Fruit fly (Drosophila melanogaster) whole organism, pupa: ENCODE measurements around the gene CG2124.

Experiments used
- CG10348 ChIP-seq: fragments of 200-800 bp; sonication (Bioruptor generic); IDR thresholded peaks from 2 replicates; pipeline ENCODE4 v1.3.6; 2022; ENCODE audit warnings: missing biosample characterization, missing genetic modification characterization
- CG12605 ChIP-seq: fragments of 200-800 bp; sonication (Bioruptor generic); IDR thresholded peaks from 2 replicates; pipeline ENCODE4 v1.3.6; 2022; ENCODE audit warnings: missing biosample characterization, missing genetic modification characterization
- CG13204 ChIP-seq: fragments of 200-800 bp; sonication (Bioruptor generic); optimal IDR thresholded peaks from 2 replicates; lab custom pipeline; 2018; ENCODE audit warnings: missing biosample characterization, mild to moderate bottlenecking, missing genetic modification characterization, moderate library complexity
- CG14655 ChIP-seq: fragments of 200-800 bp; sonication (Bioruptor generic); optimal IDR thresholded peaks from 3 replicates; lab custom pipeline; 2017; ENCODE audit warnings: mild to moderate bottlenecking, missing biosample characterization, missing genetic modification reagents, missing genetic modification characterization
- CG15710 ChIP-seq: fragments of 200-800 bp; sonication (Bioruptor generic); optimal IDR thresholded peaks from 2 replicates; lab custom pipeline; 2018; ENCODE audit warnings: missing biosample characterization, mild to moderate bottlenecking, missing genetic modification characterization, moderate library complexity
- CG17806 ChIP-seq: fragments of 200-800 bp; sonication (Bioruptor generic); optimal IDR thresholded peaks from 2 replicates; lab custom pipeline; 2018; ENCODE audit warnings: missing biosample characterization, mild to moderate bottlenecking, missing genetic modification characterization, moderate library complexity
- CG32121 ChIP-seq: fragments of 200-800 bp; sonication (Bioruptor generic); IDR thresholded peaks from 2 replicates; pipeline ENCODE4 v1.3.6; 2022; ENCODE audit warnings: missing biosample characterization, missing genetic modification characterization
- CG34367 ChIP-seq: fragments of 200-800 bp; sonication (Bioruptor generic); optimal IDR thresholded peaks from 2 replicates; lab custom pipeline; 2018; ENCODE audit warnings: missing biosample characterization, mild to moderate bottlenecking, missing genetic modification characterization
- CG4496 ChIP-seq: fragments of 200-800 bp; sonication (Bioruptor generic); IDR thresholded peaks from 3 replicates; pipeline ENCODE4 v1.3.6; 2022; ENCODE audit warnings: missing biosample characterization, missing genetic modification characterization
- CG8159 ChIP-seq: fragments of 200-800 bp; sonication (Bioruptor generic); optimal IDR thresholded peaks from 3 replicates; lab custom pipeline; 2018; ENCODE audit warnings: missing biosample characterization, mild to moderate bottlenecking, missing genetic modification characterization, moderate library complexity
- CG8301 ChIP-seq: fragments of 200-800 bp; sonication (Bioruptor generic); optimal IDR thresholded peaks from 2 replicates; lab custom pipeline; 2018; ENCODE audit warnings: missing biosample characterization, mild to moderate bottlenecking, missing genetic modification characterization
- CG9948 ChIP-seq: fragments of 200-800 bp; sonication (Bioruptor generic); optimal IDR thresholded peaks from 2 replicates; lab custom pipeline; 2018; ENCODE audit warnings: missing biosample characterization, mild to moderate bottlenecking, missing genetic modification characterization, moderate library complexity
- D1 ChIP-seq: fragments of 200-800 bp; sonication (Bioruptor generic); optimal IDR thresholded peaks from 2 replicates; lab custom pipeline; 2018; ENCODE audit warnings: missing biosample characterization, mild to moderate bottlenecking, missing genetic modification characterization, moderate library complexity
- EcR ChIP-seq: fragments of 200-800 bp; sonication (Bioruptor generic); optimal IDR thresholded peaks from 3 replicates; lab custom pipeline; 2019; ENCODE audit warnings: missing biosample characterization, missing genetic modification characterization, mild to moderate bottlenecking, moderate library complexity, missing genetic modification reagents
- Ets98B ChIP-seq: fragments of 200-800 bp; sonication (Bioruptor generic); IDR thresholded peaks from 2 replicates; pipeline ENCODE4 v1.3.6; 2022; ENCODE audit warnings: missing biosample characterization, missing genetic modification characterization
- Pif1A ChIP-seq: fragments of 200-800 bp; sonication (Bioruptor generic); optimal IDR thresholded peaks from 3 replicates; lab custom pipeline; 2016; ENCODE audit warnings: missing biosample characterization, missing genetic modification characterization
- Pif1B ChIP-seq: fragments of 200-800 bp; sonication (Bioruptor generic); optimal IDR thresholded peaks from 3 replicates; lab custom pipeline; 2016; ENCODE audit warnings: missing biosample characterization, missing genetic modification characterization
- Snoo ChIP-seq: fragments of 200-800 bp; sonication (Bioruptor generic); optimal IDR thresholded peaks from 3 replicates; lab custom pipeline; 2017; ENCODE audit warnings: missing biosample characterization, mild to moderate bottlenecking, missing genetic modification characterization, inconsistent platforms
- fd96Ca ChIP-seq: fragments of 200-800 bp; sonication (Bioruptor generic); IDR thresholded peaks from 3 replicates; pipeline ENCODE4 v1.3.6; 2022; ENCODE audit warnings: missing biosample characterization, missing genetic modification characterization
- gl ChIP-seq: fragments of 200-800 bp; sonication (Bioruptor generic); optimal IDR thresholded peaks from 2 replicates; lab custom pipeline; 2018; ENCODE audit warnings: missing biosample characterization, mild to moderate bottlenecking, missing genetic modification characterization
- rn ChIP-seq: fragments of 200-800 bp; sonication (Bioruptor generic); IDR thresholded peaks from 2 replicates; pipeline ENCODE4 v1.3.6; 2022; ENCODE audit warnings: missing biosample characterization, missing genetic modification characterization

CG2124 gene

DNA sequence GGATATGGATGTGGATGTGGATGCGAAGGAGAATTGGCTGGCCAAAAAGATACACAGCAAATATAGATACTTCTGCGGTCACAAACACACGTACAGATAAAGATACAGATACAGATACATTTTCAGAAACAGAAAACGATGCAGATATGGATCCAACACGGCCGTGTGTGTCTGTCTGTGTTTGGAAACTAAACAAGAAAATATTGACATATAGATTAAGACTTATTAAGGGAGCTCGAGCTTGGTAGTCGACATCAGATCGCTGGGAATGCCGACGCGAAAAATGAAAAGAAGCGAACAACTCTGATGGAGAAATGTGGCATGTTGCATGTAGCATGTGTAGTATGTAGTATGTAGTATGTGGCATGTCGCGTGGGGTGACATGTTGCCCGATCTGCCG, 13.9 kb upstream of the CG2124 start:
- TF ChIP-seq Snoo (no peak), CG34367 (tag; lab: Kevin White, UChicago) (peak; percentile 3)

DNA sequence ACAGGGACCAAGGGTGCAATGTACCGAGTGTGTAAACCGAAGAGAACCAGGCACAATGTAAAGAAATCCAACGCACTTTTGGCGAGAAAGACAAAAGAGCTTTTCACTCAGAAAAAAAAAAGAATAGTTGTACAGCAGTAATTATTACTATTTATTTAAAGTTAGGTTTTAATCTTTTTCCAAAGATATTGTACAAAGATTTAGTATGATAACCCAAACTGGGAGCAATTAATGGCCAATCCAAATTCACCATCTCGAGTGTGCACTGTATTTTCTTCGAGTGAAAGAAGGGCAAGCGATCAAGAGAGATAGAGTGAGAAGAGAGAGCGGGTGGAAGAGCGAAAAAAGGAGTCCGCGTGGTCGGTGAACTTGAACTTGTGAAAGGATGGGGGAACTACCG, 11.5 kb upstream of the CG2124 start:
- TF ChIP-seq CG34367 (tag; lab: Kevin White, UChicago) (peak; percentile 95), rn (GFP tag; lab: Robert Waterston, UW) (peak; percentile 74), CG15710 (peak; percentile 94), CG12605 (GFP tag; lab: Robert Waterston, UW) (peak; percentile 74), D1 (tag; lab: Kevin White, UChicago) (peak; percentile 66), EcR (GFP tag; lab: Kevin White, UChicago) (peak; percentile 99), Pif1B (GFP tag; lab: Kevin White, UChicago) (peak; percentile 94), Ets98B (GFP tag; lab: Robert Waterston, UW) (peak; percentile 62), CG10348 (no peak), CG17806 (peak; percentile 95), CG8159 (peak; percentile 94), gl (tag; lab: Kevin White, UChicago) (peak; percentile 74), CG8301 (tag; lab: Kevin White, UChicago) (peak; percentile 68), Pif1A (GFP tag; lab: Kevin White, UChicago) (peak; percentile 94), CG13204 (GFP tag; lab: Kevin White, UChicago) (peak; percentile 68), CG32121 (GFP tag; lab: Robert Waterston, UW) (peak; percentile 25; the same call in 1 of the 2 replicates), CG4496 (GFP tag; lab: Robert Waterston, UW) (peak; percentile 88), fd96Ca (GFP tag; lab: Robert Waterston, UW) (peak; percentile 79), CG14655 (GFP tag; lab: Kevin White, UChicago) (peak; percentile 70), CG9948 (tag; lab: Kevin White, UChicago) (peak; percentile 93), Snoo (peak; percentile 90)

DNA sequence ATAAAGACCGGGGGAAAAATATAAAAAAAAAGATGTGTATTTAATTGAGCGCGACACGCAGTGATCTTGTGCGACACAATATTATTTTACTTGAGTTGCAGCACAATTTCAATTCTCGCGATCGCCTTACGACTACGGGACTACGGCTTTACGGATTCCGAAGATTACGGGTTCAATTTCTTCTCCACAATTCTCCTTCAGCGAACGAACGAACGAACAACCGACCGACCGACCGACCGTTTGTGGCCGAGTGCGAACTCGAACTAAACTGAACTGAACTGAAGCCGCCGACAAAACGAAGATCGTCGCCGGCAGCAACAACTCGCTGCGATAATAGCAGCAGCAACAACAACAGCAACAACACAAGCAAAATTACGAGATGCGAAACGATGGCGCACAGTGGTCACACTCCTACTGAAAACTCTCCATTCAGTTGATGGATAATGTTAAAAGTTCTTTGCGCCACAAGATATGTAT, 10.7 kb upstream of the CG2124 start, which contains the start of gene spri:
Gene spri (minus strand): TSS at position 265 of the 477 bp plus-strand sequence.
- TF ChIP-seq Pif1B (GFP tag; lab: Kevin White, UChicago) (peak; percentile 18), fd96Ca (GFP tag; lab: Robert Waterston, UW) (peak; percentile 68; the same call in 2 of the 3 replicates), EcR (GFP tag; lab: Kevin White, UChicago) (peak; percentile 49), CG4496 (GFP tag; lab: Robert Waterston, UW) (peak; percentile 72), CG14655 (GFP tag; lab: Kevin White, UChicago) (peak; percentile 55), D1 (tag; lab: Kevin White, UChicago) (no peak), CG32121 (GFP tag; lab: Robert Waterston, UW) (peak; percentile 63), CG8159 (peak; percentile 58), gl (tag; lab: Kevin White, UChicago) (peak; percentile 77), CG9948 (tag; lab: Kevin White, UChicago) (peak; percentile 41), CG34367 (tag; lab: Kevin White, UChicago) (peak; percentile 67), CG10348 (no peak), CG8301 (tag; lab: Kevin White, UChicago) (peak; percentile 32), Snoo (no peak), CG15710 (peak; percentile 58), CG12605 (GFP tag; lab: Robert Waterston, UW) (peak; percentile 79), Ets98B (GFP tag; lab: Robert Waterston, UW) (peak; percentile 69; the same call in 1 of the 2 replicates), Pif1A (GFP tag; lab: Kevin White, UChicago) (peak; percentile 19), CG13204 (GFP tag; lab: Kevin White, UChicago) (peak; percentile 65), rn (GFP tag; lab: Robert Waterston, UW) (no peak), CG17806 (peak; percentile 41)

DNA sequence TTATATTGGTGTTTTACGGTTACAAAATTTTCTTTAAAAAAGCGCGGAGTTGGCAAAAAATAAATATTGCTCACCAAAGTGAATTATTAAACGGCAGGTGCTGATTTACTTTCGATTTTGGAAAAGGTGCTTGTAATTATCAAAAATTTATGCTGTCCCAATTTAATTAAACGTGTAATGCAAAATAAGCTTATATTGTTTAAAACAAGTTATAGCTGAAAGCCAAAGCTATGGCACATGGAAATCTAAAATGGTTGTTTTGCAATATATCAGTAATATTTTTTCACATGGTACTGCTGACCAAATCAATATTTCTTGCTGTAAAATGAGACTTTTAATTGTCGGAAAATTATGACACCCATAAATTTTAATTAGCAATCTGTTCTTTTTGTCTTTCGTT, 9.7 kb upstream of the CG2124 start:
- TF ChIP-seq fd96Ca (GFP tag; lab: Robert Waterston, UW) (no peak), Pif1B (GFP tag; lab: Kevin White, UChicago) (no peak), D1 (tag; lab: Kevin White, UChicago) (no peak), EcR (GFP tag; lab: Kevin White, UChicago) (no peak), CG12605 (GFP tag; lab: Robert Waterston, UW) (no peak)

DNA sequence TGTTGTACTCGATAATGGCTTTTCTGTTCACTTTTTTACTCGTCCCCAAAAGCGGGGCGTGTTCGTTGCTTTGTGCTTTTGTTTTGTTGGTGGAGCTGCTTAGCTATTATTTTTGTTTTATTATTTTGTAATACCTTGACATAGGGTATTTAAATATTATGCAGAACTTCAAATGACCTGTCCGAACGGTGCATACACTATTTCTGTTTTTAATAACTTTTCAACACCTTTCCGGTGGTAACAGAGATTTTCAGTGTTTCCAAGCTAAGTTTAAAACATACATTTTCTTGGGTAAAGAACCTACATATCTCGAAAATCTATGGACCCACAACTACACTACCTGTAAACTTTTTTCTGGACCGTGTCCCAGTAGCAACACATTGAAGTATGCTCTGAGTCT, 8.5 kb upstream of the CG2124 start:
- TF ChIP-seq CG9948 (tag; lab: Kevin White, UChicago) (peak; percentile 54), D1 (tag; lab: Kevin White, UChicago) (no peak), CG17806 (peak; percentile 48), fd96Ca (GFP tag; lab: Robert Waterston, UW) (peak; percentile 91), CG13204 (GFP tag; lab: Kevin White, UChicago) (no peak), Ets98B (GFP tag; lab: Robert Waterston, UW) (peak; percentile 82), Pif1A (GFP tag; lab: Kevin White, UChicago) (no peak), Snoo (peak; percentile 5), CG34367 (tag; lab: Kevin White, UChicago) (peak; percentile 46), CG4496 (GFP tag; lab: Robert Waterston, UW) (peak; percentile 84), Pif1B (GFP tag; lab: Kevin White, UChicago) (no peak), CG12605 (GFP tag; lab: Robert Waterston, UW) (peak; percentile 70; the same call in 1 of the 2 replicates), CG8159 (peak; percentile 63), CG10348 (peak; percentile 39; the same call in 1 of the 2 replicates), gl (tag; lab: Kevin White, UChicago) (no peak), CG15710 (peak; percentile 67), EcR (GFP tag; lab: Kevin White, UChicago) (no peak), CG14655 (GFP tag; lab: Kevin White, UChicago) (no peak), rn (GFP tag; lab: Robert Waterston, UW) (peak; percentile 59), CG32121 (GFP tag; lab: Robert Waterston, UW) (peak; percentile 75), CG8301 (tag; lab: Kevin White, UChicago) (peak; percentile 67)
